Fruit fly (Drosophila melanogaster): ENCODE data around the gene CG17078.

Gene CG17078

DNA sequence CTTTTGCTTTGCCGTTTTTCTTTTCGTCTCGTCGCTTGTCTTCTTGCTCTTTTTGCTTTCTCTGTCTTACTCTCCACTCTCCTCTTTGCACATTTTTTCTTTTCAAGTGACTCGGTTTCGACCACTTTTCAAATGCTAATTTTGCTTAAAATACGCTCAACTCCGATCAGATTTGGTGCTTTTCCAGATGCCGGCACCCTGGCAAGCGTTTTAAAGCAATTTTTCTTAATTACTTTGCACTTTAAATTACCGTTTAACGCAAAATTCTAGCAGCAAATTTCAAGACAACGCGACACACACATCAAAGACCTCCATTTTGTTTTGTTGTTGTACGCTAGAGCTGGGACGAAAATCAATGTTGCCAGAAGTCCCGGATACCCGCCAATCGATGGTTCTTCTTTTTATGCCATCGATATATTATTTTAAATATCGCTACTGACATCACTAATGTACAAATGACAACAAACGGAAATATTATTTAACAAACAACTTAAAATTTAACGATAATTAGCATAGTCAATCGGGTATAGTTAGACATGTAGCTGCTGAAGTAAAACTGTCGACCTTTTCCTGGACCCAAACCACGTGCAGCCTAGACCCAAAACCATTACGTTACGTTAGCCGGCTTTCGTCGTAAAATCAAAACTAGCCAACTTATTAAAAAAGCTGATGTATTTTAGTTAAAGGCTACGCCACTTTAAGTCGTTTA is 27.4 kb downstream of the CG17078 start, which contains the start of gene kis (continued):
- TF ChIP-seq dati (GFP tag; IDR thresholded peaks at IDR 0.05) (0 out of 2 replicates have a peak, but pooled peaks have one; percentile 6), CrebB (tag; optimal IDR thresholded peaks at IDR 0.05) (peak; percentile 43), Hmx (GFP tag; optimal IDR thresholded peaks at IDR 0.05) (no peak), CG6272 (GFP tag; IDR thresholded peaks at IDR 0.05) (peak; percentile 66), CG4617 (GFP tag; optimal IDR thresholded peaks at IDR 0.05; ENCODE audit: borderline replicate concordance) (peak; percentile 84), caup (GFP tag; optimal IDR thresholded peaks at IDR 0.05; ENCODE audit: severe bottlenecking) (peak; percentile 49), CG1602 (GFP tag; optimal IDR thresholded peaks at IDR 0.05) (no peak), kah (GFP tag; optimal IDR thresholded peaks at IDR 0.05) (peak; percentile 35), CG11085 (GFP tag; IDR thresholded peaks at IDR 0.05) (no peak), crol (GFP tag; IDR thresholded peaks at IDR 0.05) (peak; percentile 52), sd (tag; optimal IDR thresholded peaks at IDR 0.05) (peak; percentile 70), yki (optimal IDR thresholded peaks at IDR 0.05) (no peak), tx (GFP tag; optimal IDR thresholded peaks at IDR 0.05) (peak; percentile 50), Blimp-1 (GFP tag; optimal IDR thresholded peaks at IDR 0.05) (peak; percentile 11), B-H1 (GFP tag; IDR thresholded peaks at IDR 0.05) (no peak), CG5953 (GFP tag; IDR thresholded peaks at IDR 0.05) (no peak), prd (optimal IDR thresholded peaks at IDR 0.05) (no peak), prd (GFP tag; IDR thresholded peaks at IDR 0.05) (peak; percentile 49; the same call in 2 of the 3 replicates), CG13775 (GFP tag; optimal IDR thresholded peaks at IDR 0.05) (peak; percentile 21), nom (GFP tag; optimal IDR thresholded peaks at IDR 0.05) (peak; percentile 84), vfl (GFP tag; optimal IDR thresholded peaks at IDR 0.05) (peak; percentile 30), Deaf1 (tag; optimal IDR thresholded peaks at IDR 0.05) (peak; percentile 35), tup (GFP tag; optimal IDR thresholded peaks at IDR 0.05) (no peak), Doc2 (GFP tag; IDR thresholded peaks at IDR 0.05) (no peak), Hsf (GFP tag; optimal IDR thresholded peaks at IDR 0.05) (peak; percentile 59), CG33213 (GFP tag; optimal IDR thresholded peaks at IDR 0.05) (peak; percentile 54), Side (GFP tag; optimal IDR thresholded peaks at IDR 0.05) (peak; percentile 34), dmrt11E (tag; optimal IDR thresholded peaks at IDR 0.05) (no peak), fd3F (GFP tag; optimal IDR thresholded peaks at IDR 0.05) (no peak), gcm2 (GFP tag; optimal IDR thresholded peaks at IDR 0.05) (no peak), abd-A (tag; optimal IDR thresholded peaks at IDR 0.05) (peak; percentile 68), CG8478 (optimal IDR thresholded peaks at IDR 0.05) (no peak), CG17186 (GFP tag; optimal IDR thresholded peaks at IDR 0.05) (peak; percentile 34), CG5180 (GFP tag; optimal IDR thresholded peaks at IDR 0.05) (no peak), aop (GFP tag; IDR thresholded peaks at IDR 0.05) (no peak), cas (GFP tag; IDR thresholded peaks at IDR 0.05) (no peak), salm (tag; optimal IDR thresholded peaks at IDR 0.05) (peak; percentile 32), CG32532 (GFP tag; IDR thresholded peaks at IDR 0.05) (peak; percentile 68), ken (GFP tag; IDR thresholded peaks at IDR 0.05) (no peak), Bgb (GFP tag; IDR thresholded peaks at IDR 0.05; ENCODE audit: partially characterized antibody) (peak; percentile 96), Scr (GFP tag; IDR thresholded peaks at IDR 0.05; ENCODE audit: partially characterized antibody) (peak; percentile 97), jumu (GFP tag; optimal IDR thresholded peaks at IDR 0.05) (peak; percentile 59), HHEX (GFP tag; optimal IDR thresholded peaks at IDR 0.05) (no peak), CG9876 (GFP tag; optimal IDR thresholded peaks at IDR 0.05) (no peak), CG31388 (GFP tag; optimal IDR thresholded peaks at IDR 0.05) (no peak), pan (optimal IDR thresholded peaks at IDR 0.05) (no peak), pan (GFP tag; optimal IDR thresholded peaks at IDR 0.05 in 1 of 2, IDR thresholded peaks at IDR 0.05 in 1 of 2) (no peak), CG15479 (GFP tag; optimal IDR thresholded peaks at IDR 0.05) (no peak), run (tag; optimal IDR thresholded peaks at IDR 0.05) (no peak), CG3281 (GFP tag; optimal IDR thresholded peaks at IDR 0.05) (peak; percentile 9)
